Fruit fly (Drosophila melanogaster) whole organism, larva: ENCODE data around the gene bi.

Experiments
- noc ChIP-seq: fragments of 200-800 bp; sonication (Bioruptor generic); optimal IDR thresholded peaks from 3 replicates; lab custom pipeline; 2019; ENCODE audit warnings: missing biosample characterization, mild to moderate bottlenecking, missing genetic modification characterization, moderate library complexity

bi gene

dm6 chrX:4434948-4435639 is 22.4 kb downstream of the bi start:
- TF ChIP-seq noc: no peak

dm6 chrX:4438802-4439201 is 26.1 kb downstream of the bi start:
- no peak for TF ChIP-seq noc

DNA sequence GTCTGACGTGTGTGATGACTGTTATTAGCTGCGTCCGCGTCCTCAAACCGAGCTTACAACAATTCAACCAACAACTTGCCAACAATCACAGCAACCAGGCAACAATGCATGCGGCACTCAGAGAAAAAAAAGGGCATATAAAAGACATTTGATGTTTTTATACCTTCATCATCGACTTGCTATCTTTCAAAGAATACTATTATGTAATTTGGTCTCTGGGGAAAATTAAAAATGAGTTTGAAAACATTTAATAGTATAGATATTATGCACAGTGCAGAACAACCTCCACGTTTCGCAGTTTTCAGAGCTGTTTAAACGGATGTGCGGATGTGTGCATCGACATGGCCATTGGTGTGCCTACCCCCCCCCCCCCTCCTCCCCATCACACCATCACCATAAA is 29.9 kb downstream of the bi start:
- TF ChIP-seq noc: no peak

DNA sequence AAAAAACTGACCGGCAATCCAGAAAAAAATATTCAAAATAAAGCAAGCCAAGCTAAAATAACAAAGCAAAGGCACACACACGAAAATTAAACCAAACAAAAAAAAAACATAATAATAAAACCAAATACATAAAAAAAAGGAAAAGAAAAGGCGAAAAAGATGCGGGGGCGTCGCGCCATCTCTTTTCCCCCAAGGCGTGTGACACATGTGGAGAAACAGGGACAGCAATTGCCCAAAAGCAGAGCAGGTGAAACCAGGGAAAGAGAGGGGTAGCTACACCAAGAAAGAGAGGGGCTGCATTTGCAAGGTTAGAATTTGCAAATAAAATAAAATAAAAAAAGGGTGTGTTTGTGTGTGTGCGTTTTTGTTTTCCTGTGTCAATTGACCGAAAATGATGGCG is 32.2 kb downstream of the bi start:
- TF ChIP-seq noc: no peak

DNA sequence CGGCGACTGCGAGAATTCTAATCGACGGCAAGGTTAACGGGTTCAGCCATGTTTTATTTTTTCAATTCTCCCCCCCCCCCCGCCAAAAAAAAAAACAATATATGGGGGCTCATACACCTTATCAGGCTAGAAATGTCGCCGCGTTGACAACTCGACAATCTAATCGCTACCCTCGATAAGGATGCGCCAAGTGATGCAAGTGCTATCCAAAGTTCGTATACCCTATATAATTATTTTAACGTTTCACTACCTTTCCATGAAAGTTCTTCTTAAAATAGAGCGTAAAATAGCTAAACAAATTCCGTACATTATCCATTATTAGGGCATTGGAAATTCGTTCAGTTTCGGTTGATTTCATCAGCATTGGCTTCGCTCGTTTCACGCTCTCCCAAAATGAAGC is 33.4 kb downstream of the bi start:
- peak; percentile 60 for TF ChIP-seq noc

DNA sequence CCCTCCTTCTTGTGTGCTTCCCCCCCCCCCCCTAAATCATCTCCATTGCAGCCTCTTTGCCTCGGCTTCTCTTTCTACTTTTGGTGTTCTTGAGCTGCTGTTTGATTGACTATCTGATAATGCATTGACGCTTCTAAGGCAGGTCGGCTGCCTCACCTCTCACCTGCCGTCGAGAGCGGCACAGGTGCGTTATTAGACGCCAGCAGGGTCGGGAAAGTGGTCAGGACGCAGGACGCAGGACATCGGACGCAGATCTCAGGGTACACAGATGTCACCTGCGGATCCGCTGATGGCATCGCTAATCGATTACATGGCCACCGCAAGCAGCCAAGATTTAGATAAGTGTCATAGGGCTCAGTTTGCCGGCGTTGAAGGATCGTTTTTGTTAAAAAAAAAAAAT is 34.9 kb downstream of the bi start:
- TF ChIP-seq noc: no peak

- no peak for TF ChIP-seq noc
Observed at dm6 chrX:4448677-4449076, 36.0 kb downstream of the bi start.

DNA sequence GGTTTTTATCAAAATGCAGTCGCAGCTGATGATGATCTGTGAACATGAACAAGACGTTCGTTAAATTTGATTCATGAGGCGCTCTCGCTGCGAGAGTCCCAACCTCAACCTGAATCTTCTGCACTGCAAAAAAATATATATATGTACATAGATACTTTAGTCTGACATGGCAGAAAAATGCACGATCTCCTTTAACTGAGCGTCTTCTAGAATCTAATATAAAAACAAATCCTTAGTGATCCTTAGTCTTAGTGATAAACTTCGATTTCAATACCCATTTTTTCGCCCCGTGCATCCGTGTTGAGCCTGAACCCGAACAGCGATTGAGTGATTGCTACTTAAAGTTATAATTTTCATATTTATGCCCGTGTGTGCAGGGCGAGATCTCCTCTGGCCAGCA is 36.9 kb downstream of the bi start:
- no peak for TF ChIP-seq noc

- TF ChIP-seq noc: no peak
Observed at dm6 chrX:4452938-4453337, 40.3 kb downstream of the bi start.

DNA sequence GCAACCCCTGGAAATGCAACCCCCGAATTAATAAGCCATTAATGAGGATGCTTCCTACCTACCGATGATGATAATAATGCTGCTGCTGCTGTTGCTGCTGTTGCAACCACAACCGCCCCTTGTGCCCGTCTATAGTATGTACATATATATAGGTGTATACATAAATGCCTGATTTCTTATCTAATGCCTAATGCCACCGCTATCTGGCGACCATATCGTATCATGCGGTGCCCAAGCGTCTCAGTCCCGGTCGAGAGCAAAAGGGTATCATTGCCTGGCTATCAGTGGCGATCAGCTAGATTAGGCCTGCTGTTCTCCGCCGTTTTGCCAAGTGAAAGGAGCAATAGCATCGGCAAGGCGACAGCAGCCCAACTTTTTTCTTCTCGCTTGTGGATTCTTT is 42.0 kb downstream of the bi start:
- TF ChIP-seq noc: no peak

DNA sequence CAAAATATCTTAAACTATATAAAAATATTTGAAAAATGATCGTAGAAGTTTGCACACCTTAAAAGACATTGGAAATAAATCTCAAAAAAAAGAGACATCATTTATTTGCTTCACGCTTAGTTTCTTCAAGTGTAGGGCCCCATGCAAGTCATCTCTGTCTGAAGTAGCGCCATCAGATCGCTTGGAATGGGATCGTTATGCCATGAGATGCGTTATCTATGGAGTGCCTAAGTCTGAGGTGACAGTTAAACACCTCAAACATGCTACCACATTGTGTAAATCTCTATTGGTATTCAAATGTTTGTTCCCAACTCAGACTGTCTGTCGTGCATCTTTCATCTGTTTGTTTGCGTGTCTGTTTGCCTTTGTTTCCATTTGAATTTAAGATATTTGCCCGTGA is 45.1 kb downstream of the bi start:
- TF ChIP-seq noc: no peak

DNA sequence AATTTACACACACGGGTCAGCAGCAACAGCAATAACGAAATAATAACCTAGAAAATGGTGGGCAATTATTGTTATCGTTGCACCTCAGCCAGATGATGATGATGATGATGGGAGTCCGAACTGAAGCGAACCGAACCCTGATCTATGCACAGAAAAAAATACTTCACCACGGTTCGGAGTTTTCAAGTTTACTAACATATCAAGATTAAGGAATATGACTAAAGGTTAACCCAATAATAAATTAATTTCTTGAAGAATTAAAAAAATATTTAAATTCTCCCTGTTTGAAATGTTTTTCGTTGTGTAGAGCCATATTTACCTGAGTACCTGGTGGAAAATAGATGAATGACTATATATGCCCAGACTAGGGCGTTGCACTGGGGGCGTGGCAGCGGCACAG is 47.0 kb downstream of the bi start:
- TF ChIP-seq noc: no peak

DNA sequence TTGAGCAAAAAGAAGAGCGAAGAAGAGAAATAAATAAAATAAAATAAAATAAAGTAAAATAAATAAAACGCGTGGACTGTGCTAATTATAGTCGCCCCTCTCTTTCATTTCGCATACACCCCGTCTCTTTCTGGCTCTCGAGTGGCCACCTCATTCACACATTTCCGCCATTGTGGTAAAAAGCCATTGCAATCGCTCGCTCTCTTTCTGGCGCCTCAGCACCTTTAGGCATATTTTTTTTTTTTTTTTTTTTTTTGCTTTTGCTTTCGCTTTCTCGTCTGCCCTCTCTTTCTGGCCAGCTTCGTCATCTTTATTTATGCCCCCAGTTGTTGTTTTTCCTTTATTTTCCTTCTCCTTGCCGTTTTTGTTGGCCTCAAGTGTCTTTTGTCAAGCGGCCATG is 49.3 kb downstream of the bi start:
- no peak for TF ChIP-seq noc

DNA sequence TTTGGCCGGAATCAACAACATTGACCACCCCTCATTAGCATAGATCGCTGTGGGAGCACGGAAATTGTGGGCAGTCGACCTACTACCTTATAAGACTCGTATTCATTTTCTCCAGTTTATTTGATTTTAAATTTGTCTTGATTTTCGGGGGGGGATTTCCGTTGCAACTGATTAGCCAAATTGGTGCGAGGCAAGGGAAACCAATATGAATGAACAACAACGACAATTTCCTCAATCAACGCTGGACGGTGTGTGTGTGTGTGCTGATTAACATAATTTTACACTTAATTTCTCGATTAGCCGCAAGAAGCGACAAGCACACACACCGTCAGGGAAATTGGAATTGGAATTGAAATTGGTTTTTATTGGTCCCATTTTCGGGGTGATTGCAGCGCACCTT is 56.5 kb downstream of the bi start:
- no peak for TF ChIP-seq noc

dm6 chrX:4473940-4474339 is 61.3 kb downstream of the bi start:
- TF ChIP-seq noc: no peak

DNA sequence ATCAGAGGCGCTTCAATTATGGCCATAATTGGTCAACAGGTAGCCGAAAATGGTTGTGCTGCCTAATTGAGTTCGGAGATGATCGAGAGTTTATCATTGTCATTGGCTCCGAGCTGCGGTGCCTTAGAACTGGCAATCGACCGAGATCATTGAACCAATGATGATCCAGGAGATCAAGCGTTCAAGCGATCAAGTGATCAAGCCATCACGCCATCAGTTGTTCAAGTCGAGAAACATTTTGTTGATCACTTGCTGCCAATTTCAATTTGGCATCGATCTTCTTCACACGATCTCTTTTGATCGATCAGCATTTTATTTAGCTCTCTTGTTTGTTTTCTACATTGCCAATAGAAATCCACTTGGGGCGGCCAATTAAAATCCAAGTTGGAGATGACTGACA is 61.7 kb downstream of the bi start:
- TF ChIP-seq noc: no peak

DNA sequence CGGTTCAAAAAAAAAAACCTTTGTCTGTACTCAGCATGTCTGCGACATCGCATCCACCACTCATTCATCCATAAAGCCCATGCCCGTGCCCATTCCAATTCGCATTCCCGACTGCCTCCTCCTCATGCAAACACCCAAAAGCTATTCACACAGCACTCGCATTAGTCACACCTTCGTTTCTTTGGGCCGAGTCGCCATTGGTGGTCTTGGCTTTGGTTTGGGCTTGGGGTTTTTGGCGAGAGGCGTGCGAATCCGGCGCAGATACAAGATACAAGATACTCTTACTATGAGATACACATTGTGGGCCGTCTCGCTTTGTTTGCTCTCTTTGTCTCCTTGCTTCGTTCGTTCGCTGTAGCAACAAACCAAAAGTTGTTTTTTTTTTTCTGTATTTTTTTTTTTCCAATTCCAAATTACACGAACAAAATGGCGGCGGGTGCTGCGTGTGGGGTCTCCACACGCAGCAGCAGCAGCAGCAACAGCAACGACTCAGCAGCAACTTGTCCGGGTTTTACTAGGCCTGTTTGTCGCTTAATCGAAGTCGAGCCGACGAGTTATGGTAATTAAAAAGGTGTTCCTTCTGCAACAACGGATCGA is 64.2 kb downstream of the bi start:
- no peak for TF ChIP-seq noc

dm6 chrX:4480812-4481211 is 68.2 kb downstream of the bi start:
- TF ChIP-seq noc: no peak
